Worm (Caenorhabditis elegans) whole organism, L1 larva: ENCODE measurements around the gene bigr-1.

Experiments
- aha-1 ChIP-seq: fragments of 150-350 bp; optimal IDR thresholded peaks from 2 replicates; lab custom pipeline; 2014; ENCODE audit warnings: missing biosample characterization, missing genetic modification characterization
- elt-2 ChIP-seq: sonication (generic microtip); optimal IDR thresholded peaks from 2 replicates; lab custom pipeline; 2016; ENCODE audit warnings: missing genetic modification characterization, mild to moderate bottlenecking, inconsistent platforms, missing compliant biosample characterization, missing genetic modification reagents
- fkh-10 ChIP-seq: sonication (generic microtip); optimal IDR thresholded peaks from 2 replicates; lab custom pipeline; 2017; ENCODE audit warnings: missing biosample characterization, missing genetic modification reagents, missing genetic modification characterization
- lin-15B ChIP-seq: fragments of 150-350 bp; sonication (generic microtip); optimal IDR thresholded peaks from 3 replicates; lab custom pipeline; 2014; ENCODE audit warnings: missing biosample characterization, missing genetic modification characterization
- lsy-2 ChIP-seq, 2 experiments: fragments of 150-350 bp; optimal IDR thresholded peaks; 2 replicates each; lab custom pipeline; 2014; ENCODE audit warnings: missing biosample characterization in 2 of 2, missing genetic modification characterization in 2 of 2
- nhr-12 ChIP-seq: sonication (generic microtip); optimal IDR thresholded peaks from 2 replicates; lab custom pipeline; 2017; ENCODE audit warnings: missing biosample characterization, missing genetic modification characterization
- nhr-20 ChIP-seq: sonication (generic microtip); optimal IDR thresholded peaks from 2 replicates; lab custom pipeline; 2016; ENCODE audit warnings: mild to moderate bottlenecking, missing genetic modification characterization, missing compliant biosample characterization
- pag-3 ChIP-seq: sonication (generic microtip); optimal IDR thresholded peaks from 2 replicates; lab custom pipeline; 2017; ENCODE audit warnings: missing genetic modification characterization, mild to moderate bottlenecking, missing compliant biosample characterization, antibody characterized with exemption, borderline replicate concordance; ENCODE audit not compliant: insufficient read depth
- rnt-1 ChIP-seq: sonication (generic microtip); optimal IDR thresholded peaks from 2 replicates; lab custom pipeline; 2016; ENCODE audit warnings: mild to moderate bottlenecking, missing genetic modification characterization, moderate library complexity, missing compliant biosample characterization
- skn-1 ChIP-seq: fragments of 150-350 bp; optimal IDR thresholded peaks from 2 replicates; lab custom pipeline; 2014; ENCODE audit warnings: missing biosample characterization, missing genetic modification characterization
- snpc-4 ChIP-seq: fragments of 150-350 bp; optimal IDR thresholded peaks from 2 replicates; lab custom pipeline; 2014; ENCODE audit warnings: missing biosample characterization, missing genetic modification characterization
- sox-4 ChIP-seq: sonication (generic microtip); optimal IDR thresholded peaks from 2 replicates; lab custom pipeline; 2016; ENCODE audit warnings: missing genetic modification characterization, missing compliant biosample characterization

DNA sequence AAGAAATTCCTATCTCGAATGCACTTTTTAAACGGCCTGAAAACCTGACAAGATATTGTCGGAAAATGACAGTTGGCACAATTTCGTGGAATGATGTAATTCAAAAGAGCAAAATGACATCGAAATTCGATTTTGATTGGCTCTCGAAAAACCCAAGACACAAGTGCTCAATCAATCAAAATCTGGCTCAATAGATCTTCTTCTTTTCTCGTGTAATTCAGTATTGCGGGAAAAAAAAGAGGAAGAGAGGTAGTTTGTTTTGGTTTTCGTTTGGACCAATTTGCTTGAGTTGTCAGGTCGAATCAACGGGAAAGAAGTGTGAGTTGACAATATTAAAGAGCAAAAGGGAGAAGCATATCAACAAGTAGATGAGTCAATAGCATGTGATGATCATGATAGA, 45.7 kb upstream of the bigr-1 start:
- TF ChIP-seq lin-15B (tag; lab: Kevin White, UChicago) (no peak), snpc-4 (tag; lab: Kevin White, UChicago) (no peak), nhr-12 (tag; lab: Kevin White, UChicago) (no peak), skn-1 (tag; lab: Kevin White, UChicago) (no peak), lsy-2 (tag; optimal IDR thresholded peaks at IDR 0.05; lab: Kevin White, UChicago) (peak; percentile 31 to 57), sox-4 (tag; lab: Kevin White, UChicago) (no peak), fkh-10 (GFP tag; lab: Kevin White, UChicago) (no peak), elt-2 (tag; lab: Kevin White, UChicago) (peak; percentile 4), pag-3 (tag; lab: Kevin White, UChicago) (no peak), nhr-20 (no peak), aha-1 (tag; lab: Kevin White, UChicago) (no peak), rnt-1 (peak; percentile 66)
